Fruit fly (Drosophila melanogaster) whole organism: Measurements from ENCODE around the gene CG4968.

Source experiments
- CG8478 ChIP-seq: fragments of >200 bp; optimal IDR thresholded peaks from 2 replicates; lab custom pipeline; 2018; ENCODE audit warnings: inconsistent platforms
- Dll ChIP-seq: fragments of >200 bp; optimal IDR thresholded peaks from 2 replicates; lab custom pipeline; 2017
- EcR ChIP-seq, 2 experiments: fragments of >200 bp; optimal IDR thresholded peaks; 2 replicates each; lab custom pipeline; 2017; ENCODE audit warnings: missing biosample characterization in 2 of 2, missing genetic modification characterization in 2 of 2, missing genetic modification reagents in 2 of 2
- pan ChIP-seq: fragments of >200 bp; optimal IDR thresholded peaks from 2 replicates; lab custom pipeline; 2017
- psq ChIP-seq: fragments of >200 bp; optimal IDR thresholded peaks from 2 replicates; lab custom pipeline; 2017
- usp ChIP-seq: fragments of >200 bp; optimal IDR thresholded peaks from 2 replicates; lab custom pipeline; 2017; ENCODE audit warnings: missing biosample characterization, missing genetic modification characterization, mixed read lengths

CG4968 gene

dm6 chr2L:10306518-10307260 lies at the start of gene CG4968, which contains the start of gene CG5390:
CG4968 (plus strand) TSS chr2L:10306922.
CG5390 (minus strand) TSS chr2L:10306594.
- TF ChIP-seq EcR (GFP tag; optimal IDR thresholded peaks at IDR 0.05; lab: Kevin White, UChicago) (no peak), CG8478 (no peak), usp (GFP tag; lab: Kevin White, UChicago) (no peak), Dll (lab: Kevin White, UChicago) (no peak), pan (lab: Kevin White, UChicago) (no peak), psq (lab: Kevin White, UChicago) (no peak)

DNA sequence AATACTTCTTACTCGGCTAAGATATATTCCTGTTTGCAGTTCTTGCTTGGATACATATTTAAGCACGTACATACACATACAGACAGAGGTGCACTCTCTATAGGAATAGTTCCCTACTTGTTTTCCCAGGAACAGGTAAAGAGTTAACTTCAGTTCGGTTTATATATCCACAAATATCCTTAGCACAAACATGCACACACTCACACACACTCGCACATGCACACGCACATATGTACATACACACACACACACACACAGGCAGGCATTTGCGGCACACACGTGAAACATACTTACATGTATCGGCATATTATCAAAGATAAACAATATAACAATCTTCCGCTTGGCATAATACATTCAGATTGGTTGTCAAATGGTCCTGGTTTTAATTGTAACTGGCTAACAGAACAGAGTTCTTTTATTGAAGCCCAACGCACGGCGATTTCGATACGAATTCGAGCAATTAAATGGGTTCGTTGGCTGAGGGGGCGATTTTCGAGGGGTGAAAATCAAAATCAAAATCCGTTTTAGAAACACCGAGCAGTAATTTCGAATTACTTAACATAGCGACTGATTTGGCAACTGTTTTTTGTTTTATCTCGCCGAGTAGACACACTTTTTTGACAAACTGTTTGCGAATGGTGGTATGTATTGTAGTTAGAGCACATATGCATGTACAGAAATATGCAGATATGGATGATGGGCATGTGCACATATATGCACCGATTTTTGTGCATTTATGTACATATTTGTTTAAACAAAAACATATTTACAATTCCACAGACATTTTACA lies 46.6 kb upstream of the CG4968 start:
- TF ChIP-seq pan (lab: Kevin White, UChicago) (no peak), CG8478 (no peak), usp (GFP tag; lab: Kevin White, UChicago) (no peak), psq (lab: Kevin White, UChicago) (no peak), EcR (GFP tag; optimal IDR thresholded peaks at IDR 0.05; lab: Kevin White, UChicago) (no peak), Dll (lab: Kevin White, UChicago) (no peak)

DNA sequence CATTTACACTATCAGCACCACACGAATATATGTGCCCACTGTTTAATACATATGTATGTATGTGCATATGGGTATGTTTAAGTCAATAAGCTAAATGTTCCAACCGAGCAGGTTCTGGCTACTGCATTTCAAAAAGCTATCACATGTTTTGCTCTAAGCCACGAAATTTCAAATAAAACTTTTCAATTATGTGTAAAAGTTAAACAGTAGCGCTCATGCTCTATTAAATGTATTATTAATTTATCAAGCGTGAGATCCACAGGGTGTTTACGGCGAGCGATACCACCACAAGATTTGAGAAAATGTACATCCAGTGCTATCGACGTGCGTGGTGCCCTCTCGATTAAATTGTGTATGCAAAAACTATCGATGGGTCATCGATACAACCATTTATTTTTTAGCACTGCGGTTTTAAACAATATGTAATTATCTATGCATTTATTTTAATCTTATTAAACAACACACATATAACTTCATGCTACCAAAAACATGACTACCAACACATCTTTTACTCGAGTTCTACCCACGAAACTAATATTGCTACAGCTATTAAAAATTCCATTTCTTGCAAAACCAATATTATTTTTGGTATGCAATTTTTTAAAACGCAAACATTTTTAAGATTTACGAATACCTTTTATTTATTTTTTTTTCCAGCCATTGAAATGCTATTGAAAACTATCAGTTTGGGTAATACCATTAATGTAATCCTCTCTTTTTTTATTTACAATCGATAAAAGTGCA lies 45.8 kb upstream of the CG4968 start, which contains the start of gene Pten:
TSS of gene Pten (minus strand) at position 300 of the 744 bp plus-strand sequence.
- TF ChIP-seq Dll (lab: Kevin White, UChicago) (no peak), CG8478 (no peak), pan (lab: Kevin White, UChicago) (no peak), psq (lab: Kevin White, UChicago) (no peak), EcR (GFP tag; optimal IDR thresholded peaks at IDR 0.05; lab: Kevin White, UChicago) (no peak)

DNA sequence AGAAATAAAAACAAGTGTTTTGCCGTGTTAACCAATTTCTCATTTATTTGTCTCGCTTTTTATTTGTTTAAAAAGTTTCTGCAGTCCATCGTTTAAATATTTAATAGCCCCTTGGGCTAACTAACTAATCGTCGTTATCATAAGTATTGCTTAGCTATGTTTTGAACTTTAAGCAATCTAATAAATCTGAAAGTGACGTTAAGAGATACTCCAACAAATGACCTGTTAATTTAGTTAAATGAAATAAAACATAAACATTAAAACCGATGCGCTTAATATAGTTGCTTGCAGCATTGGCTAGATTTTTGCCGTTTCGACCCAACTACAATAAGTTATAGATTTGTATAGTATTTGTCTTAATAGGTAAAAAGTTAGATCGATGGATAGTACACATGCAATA lies 44.9 kb upstream of the CG4968 start:
- no peak for TF ChIP-seq psq (lab: Kevin White, UChicago)
- no peak for TF ChIP-seq EcR (GFP tag; optimal IDR thresholded peaks at IDR 0.05; lab: Kevin White, UChicago)
- no peak for TF ChIP-seq pan (lab: Kevin White, UChicago)
- no peak for TF ChIP-seq Dll (lab: Kevin White, UChicago)
- no peak for TF ChIP-seq CG8478
- TF ChIP-seq usp (GFP tag; lab: Kevin White, UChicago), result no peak

DNA sequence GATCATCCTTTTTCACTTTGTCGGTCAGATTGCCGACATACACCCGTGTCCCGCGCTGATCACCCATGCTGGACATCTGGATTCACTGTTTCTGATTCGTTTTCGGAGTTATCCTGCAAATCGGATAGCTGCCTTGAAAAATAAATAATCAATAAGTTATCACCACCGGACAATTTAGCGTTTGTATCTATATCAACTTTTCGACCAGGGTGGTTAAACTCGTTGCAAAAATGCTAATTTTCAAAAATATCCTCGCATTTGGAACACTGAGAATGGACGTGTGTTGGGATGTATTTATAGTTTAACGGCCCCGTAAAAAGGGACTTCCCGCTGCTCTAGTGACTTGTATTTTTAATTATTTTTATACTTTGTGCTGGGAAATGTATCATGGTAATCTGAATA lies 43.4 kb upstream of the CG4968 start, which contains the start of gene Rsf1:
TSS of gene Rsf1 (minus strand) at position 212 of the 402 bp plus-strand sequence.
- TF ChIP-seq pan (lab: Kevin White, UChicago) (no peak), CG8478 (no peak), psq (lab: Kevin White, UChicago) (no peak), EcR (GFP tag; optimal IDR thresholded peaks at IDR 0.05; lab: Kevin White, UChicago) (no peak), usp (GFP tag; lab: Kevin White, UChicago) (no peak), Dll (lab: Kevin White, UChicago) (no peak)

DNA sequence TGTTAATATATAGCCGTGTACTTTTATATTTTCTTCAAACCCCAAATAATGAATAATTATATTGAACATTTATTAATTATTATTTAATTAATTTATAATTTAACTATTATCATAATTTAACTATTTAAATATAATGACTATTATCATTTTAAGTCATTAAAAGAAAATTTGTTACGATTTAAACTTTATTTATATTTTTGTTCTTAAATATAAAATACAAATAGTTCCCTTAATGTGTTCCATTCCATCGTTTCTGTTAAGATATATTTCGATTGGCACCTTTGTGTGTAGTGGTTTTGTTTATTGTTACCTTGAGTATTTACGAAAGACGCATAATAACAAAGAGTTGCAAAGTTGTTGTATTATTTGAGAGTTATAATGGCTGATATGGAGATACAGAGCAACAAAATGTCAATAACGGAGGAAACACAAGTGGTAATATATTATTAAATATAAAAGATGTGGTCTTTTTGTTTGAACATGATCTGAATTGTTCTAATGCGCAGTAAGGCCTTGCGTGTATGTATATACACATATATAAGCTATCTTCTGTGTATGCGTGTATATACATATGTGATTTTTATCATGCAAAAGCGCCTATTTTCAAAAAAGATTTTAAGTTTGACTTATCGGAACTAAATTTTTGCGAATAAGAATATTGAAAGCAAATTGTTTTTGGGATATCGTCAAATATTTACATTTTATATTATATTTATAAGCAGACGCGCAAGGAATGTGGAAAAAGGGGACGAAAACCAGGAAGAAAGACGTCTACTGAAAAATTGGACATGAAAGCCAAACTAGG lies 42.7 kb upstream of the CG4968 start, which contains the start of gene REPTOR-BP:
TSS of gene REPTOR-BP (plus strand) at position 296 of the 805 bp plus-strand sequence.
- no peak for TF ChIP-seq Dll (lab: Kevin White, UChicago)
- no peak for TF ChIP-seq psq (lab: Kevin White, UChicago)
- no peak for TF ChIP-seq EcR (GFP tag; optimal IDR thresholded peaks at IDR 0.05; lab: Kevin White, UChicago)
- no peak for TF ChIP-seq usp (GFP tag; lab: Kevin White, UChicago)
- no peak for TF ChIP-seq pan (lab: Kevin White, UChicago)
- no peak for TF ChIP-seq CG8478

DNA sequence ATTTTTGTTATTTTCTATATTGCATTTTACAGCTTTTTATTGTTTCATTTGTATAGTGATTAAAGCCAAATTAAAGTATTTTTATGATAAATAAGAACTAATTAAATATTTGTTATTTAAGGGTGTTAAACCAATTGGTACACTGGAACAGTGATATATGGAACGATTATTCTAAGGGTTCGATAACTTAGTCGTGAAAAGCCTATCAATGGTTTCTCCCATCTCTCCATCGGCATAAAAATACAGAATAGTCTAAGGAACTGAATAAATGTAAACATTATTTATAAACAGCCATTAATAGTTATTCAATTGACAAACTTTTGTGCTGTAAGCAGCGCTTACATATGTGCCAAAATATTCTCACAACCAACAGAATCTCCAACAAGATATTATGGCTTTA lies 41.6 kb upstream of the CG4968 start, which contains the start of gene Mob3:
TSS of gene Mob3 (plus strand) at position 208 of the 400 bp plus-strand sequence.
- TF ChIP-seq psq (lab: Kevin White, UChicago) (no peak), EcR (GFP tag; optimal IDR thresholded peaks at IDR 0.05; lab: Kevin White, UChicago) (no peak), Dll (lab: Kevin White, UChicago) (no peak), CG8478 (no peak), pan (lab: Kevin White, UChicago) (no peak), usp (GFP tag; lab: Kevin White, UChicago) (no peak)

DNA sequence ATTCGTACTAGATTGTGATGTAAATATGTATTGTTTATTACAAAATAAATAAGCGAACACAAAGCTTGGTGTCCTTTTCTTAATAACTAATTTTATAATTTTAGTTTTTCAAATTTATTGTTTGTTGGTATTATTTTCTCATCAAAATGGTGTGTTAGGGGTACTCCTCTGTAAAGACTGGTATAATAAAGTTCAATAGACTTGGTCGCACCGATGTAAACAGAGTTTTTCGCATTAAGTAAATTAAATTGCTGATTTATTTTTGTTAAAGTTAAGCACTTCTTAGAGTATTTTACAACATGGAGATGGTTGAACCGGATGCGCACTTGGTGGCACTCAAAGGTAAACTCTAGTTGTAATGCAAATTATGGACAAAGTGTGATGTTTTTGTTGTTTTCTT lies 40.2 kb upstream of the CG4968 start, which contains the start of gene CG4953:
TSS of gene CG4953 (plus strand) at position 193 of the 400 bp plus-strand sequence.
- no peak for TF ChIP-seq psq (lab: Kevin White, UChicago)
- no peak for TF ChIP-seq Dll (lab: Kevin White, UChicago)
- no peak for TF ChIP-seq usp (GFP tag; lab: Kevin White, UChicago)
- no peak for TF ChIP-seq EcR (GFP tag; optimal IDR thresholded peaks at IDR 0.05; lab: Kevin White, UChicago)

DNA sequence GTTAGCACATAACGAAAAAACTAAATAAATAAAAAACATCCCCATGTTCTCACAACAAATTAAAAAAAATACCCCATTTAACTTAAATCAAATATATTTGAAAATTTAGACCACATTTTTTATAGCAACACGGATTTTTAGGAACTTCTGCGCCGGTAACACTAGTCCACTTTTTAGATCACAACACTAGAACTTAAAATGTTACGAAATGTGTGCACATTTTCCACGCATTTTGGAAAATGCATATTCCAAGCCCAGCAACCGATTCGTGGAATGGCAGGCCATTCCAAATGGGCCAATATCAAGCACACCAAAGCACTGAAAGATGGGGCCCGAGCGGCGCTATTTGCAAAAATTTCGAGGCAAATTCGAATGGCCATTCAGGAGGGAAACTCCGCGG lies 38.0 kb upstream of the CG4968 start, which contains the start of gene CG4957:
TSS of gene CG4957 (plus strand) at position 185 of the 400 bp plus-strand sequence.
- no peak for TF ChIP-seq Dll (lab: Kevin White, UChicago)
- no peak for TF ChIP-seq EcR (GFP tag; optimal IDR thresholded peaks at IDR 0.05; lab: Kevin White, UChicago)
- no peak for TF ChIP-seq pan (lab: Kevin White, UChicago)
- no peak for TF ChIP-seq usp (GFP tag; lab: Kevin White, UChicago)
- TF ChIP-seq psq (lab: Kevin White, UChicago), result no peak
- TF ChIP-seq CG8478, result no peak

- TF ChIP-seq CG8478 (no peak), psq (lab: Kevin White, UChicago) (no peak), pan (lab: Kevin White, UChicago) (no peak), Dll (lab: Kevin White, UChicago) (no peak), EcR (GFP tag; optimal IDR thresholded peaks at IDR 0.05; lab: Kevin White, UChicago) (no peak), usp (GFP tag; lab: Kevin White, UChicago) (no peak)
Measured at dm6 chr2L:10269854-10270253, 36.9 kb upstream of the CG4968 start, which contains the start of gene Mulk. Mulk (plus strand) TSS chr2L:10270051.
